Worm (Caenorhabditis elegans): ENCODE measurements around the gene Y58A7A.5.

- TF ChIP-seq nhr-28 (tag; optimal IDR thresholded peaks at IDR 0.05) (no peak), unc-62 (GFP tag; optimal IDR thresholded peaks at IDR 0.05) (no peak), nhr-237 (tag; optimal IDR thresholded peaks at IDR 0.05) (no peak), ceh-43 (GFP tag; optimal IDR thresholded peaks at IDR 0.05) (no peak), hlh-1 (tag; optimal IDR thresholded peaks at IDR 0.05) (no peak)
These were observed 48.3 kb downstream of the Y58A7A.5 start for ce11 chrV:5038449-5038848.

Data from whole organism, mixed stage, embryonic.